Worm (Caenorhabditis elegans) whole organism, L4/young adult: ENCODE measurements around the gene prp-19.

Source experiments
- W03F9.2 ChIP-seq: fragments of 150-350 bp; optimal IDR thresholded peaks from 2 replicates; lab custom pipeline; 2014; ENCODE audit warnings: missing biosample characterization, missing genetic modification characterization
- dao-5 ChIP-seq: sonication (generic microtip); optimal IDR thresholded peaks from 2 replicates; lab custom pipeline; 2016; ENCODE audit warnings: missing genotype, missing genetic modification characterization, moderate library complexity, missing compliant biosample characterization
- him-1 ChIP-seq: sonication (generic microtip); optimal IDR thresholded peaks from 2 replicates; lab custom pipeline; 2016; ENCODE audit warnings: missing genotype, missing genetic modification reagents, missing genetic modification characterization, missing compliant biosample characterization

prp-19 gene

ce11 chrIII:5125759-5126158 lies 46.1 kb downstream of the prp-19 start:
- TF ChIP-seq him-1 (tag; lab: Kevin White, UChicago) = no peak
- TF ChIP-seq W03F9.2 (tag; lab: Kevin White, UChicago) = no peak
- no peak for TF ChIP-seq dao-5 (tag; lab: Kevin White, UChicago)

DNA sequence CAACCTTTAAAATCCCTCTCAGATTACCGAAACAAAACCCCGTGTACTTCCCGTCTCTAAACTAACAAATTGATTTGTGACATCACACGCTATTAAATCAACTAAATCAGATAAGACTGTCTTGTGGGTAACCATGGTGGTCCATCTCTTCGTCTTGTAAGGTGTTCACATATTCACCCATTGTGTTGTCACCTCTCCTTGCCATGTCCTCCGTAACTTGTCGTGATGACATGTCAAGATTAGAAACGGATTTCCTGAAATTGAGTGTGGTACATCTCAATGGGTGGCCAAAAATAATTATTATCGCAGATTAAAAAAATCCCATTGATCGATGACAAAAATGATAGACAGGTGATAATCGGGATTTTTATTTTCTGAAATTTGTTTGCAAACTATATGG lies 47.5 kb downstream of the prp-19 start:
- no peak for TF ChIP-seq W03F9.2 (tag; lab: Kevin White, UChicago)
- no peak for TF ChIP-seq dao-5 (tag; lab: Kevin White, UChicago)

DNA sequence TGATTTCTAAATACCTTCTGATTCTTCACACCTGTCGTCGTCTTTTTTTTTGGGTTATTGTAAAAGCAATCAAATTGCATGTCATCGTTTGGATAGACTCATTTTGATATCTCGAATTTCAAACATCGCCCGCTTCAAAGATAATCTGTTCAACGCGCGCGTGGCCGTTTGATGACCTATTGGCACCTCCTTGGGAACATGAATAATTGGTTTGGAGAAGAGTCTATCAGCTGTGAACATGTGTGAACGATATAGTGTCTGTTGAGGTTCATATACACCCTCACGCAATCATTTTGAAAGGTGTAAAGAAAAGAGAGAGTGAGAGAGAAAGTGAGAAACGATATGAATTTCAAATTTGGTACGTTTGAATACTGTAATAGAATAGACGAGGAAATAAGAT lies 51.3 kb downstream of the prp-19 start:
- TF ChIP-seq W03F9.2 (tag; lab: Kevin White, UChicago) (no peak), him-1 (tag; lab: Kevin White, UChicago) (no peak), dao-5 (tag; lab: Kevin White, UChicago) (no peak)
